Worm (Caenorhabditis elegans) whole organism, midembryonic: ENCODE measurements around the gene T27E4.7.

ENCODE experiments used
- T22C8.4 ChIP-seq: fragments of 200-800 bp; sonication (Bioruptor generic); IDR thresholded peaks from 2 replicates; pipeline ENCODE4 v1.3.6; 2022; ENCODE audit warnings: missing genetic modification characterization, missing compliant biosample characterization
- cog-1 ChIP-seq: sonication (generic microtip); optimal IDR thresholded peaks from 2 replicates; lab custom pipeline; 2016; ENCODE audit warnings: missing genetic modification characterization, missing compliant biosample characterization
- flt-1 ChIP-seq: fragments of 200-800 bp; sonication (Bioruptor generic); IDR thresholded peaks from 2 replicates; pipeline ENCODE4 v1.3.6; 2022; ENCODE audit warnings: missing genetic modification characterization, missing compliant biosample characterization
- klf-2 ChIP-seq: fragments of 200-800 bp; sonication (Bioruptor generic); conservative IDR thresholded peaks from 2 replicates; pipeline ENCODE4 v1.3.6; 2022; ENCODE audit warnings: missing genetic modification reagents, missing genetic modification characterization, missing compliant biosample characterization
- med-1 ChIP-seq: sonication (generic microtip); optimal IDR thresholded peaks from 2 replicates; lab custom pipeline; 2017; ENCODE audit warnings: missing genetic modification characterization, mild to moderate bottlenecking, missing compliant biosample characterization, antibody characterized with exemption, missing genetic modification reagents; ENCODE audit not compliant: insufficient read depth
- ref-1 ChIP-seq: fragments of 200-800 bp; sonication (Bioruptor generic); conservative IDR thresholded peaks from 2 replicates; pipeline ENCODE4 v1.3.6; 2022; ENCODE audit warnings: missing genetic modification reagents, missing genetic modification characterization, missing compliant biosample characterization
- tab-1 ChIP-seq: fragments of 200-800 bp; sonication (Bioruptor generic); IDR thresholded peaks from 2 replicates; pipeline ENCODE4 v1.3.6; 2022; ENCODE audit warnings: missing genetic modification characterization, missing compliant biosample characterization
- ztf-23 ChIP-seq: fragments of 200-800 bp; sonication (Bioruptor generic); IDR thresholded peaks from 2 replicates; pipeline ENCODE4 v1.3.6; 2022; ENCODE audit warnings: missing genetic modification reagents, missing genetic modification characterization, missing compliant biosample characterization
- ztf-29 ChIP-seq: fragments of 200-800 bp; sonication (Bioruptor generic); IDR thresholded peaks from 2 replicates; pipeline ENCODE4 v1.3.6; 2022; ENCODE audit warnings: missing genetic modification reagents, missing genetic modification characterization, missing compliant biosample characterization

The T27E4.7 gene

DNA sequence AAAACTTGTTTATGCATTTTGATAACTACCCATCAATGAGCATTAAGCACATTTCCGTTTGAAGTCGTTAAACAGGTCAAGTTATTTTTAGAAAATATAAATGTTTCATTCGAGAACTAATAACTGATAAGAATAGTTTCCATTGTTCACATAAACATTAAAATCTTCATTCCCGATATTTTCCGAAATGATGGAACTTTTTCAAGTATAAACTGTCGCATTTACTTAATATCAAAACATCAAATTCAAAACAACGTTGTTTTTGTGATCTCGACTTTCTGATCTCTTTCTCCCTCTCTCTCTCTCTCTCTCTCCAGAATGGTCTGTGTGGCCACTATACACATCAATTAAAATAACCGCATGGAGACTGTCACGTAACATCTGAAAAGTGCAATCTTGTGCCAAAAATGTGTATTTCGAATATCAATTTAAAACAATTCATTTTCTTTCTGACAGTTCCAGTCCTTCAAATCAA is 1.7 kb downstream of the T27E4.7 start:
- TF ChIP-seq klf-2 (GFP tag; lab: Robert Waterston, UW) (no peak), med-1 (GFP tag; lab: Kevin White, UChicago) (no peak), ztf-23 (no peak), ref-1 (no peak), cog-1 (no peak), T22C8.4 (GFP tag; lab: Robert Waterston, UW) (no peak), ztf-29 (GFP tag; lab: Robert Waterston, UW) (no peak), flt-1 (GFP tag; lab: Robert Waterston, UW) (no peak), tab-1 (GFP tag; lab: Robert Waterston, UW) (no peak)

DNA sequence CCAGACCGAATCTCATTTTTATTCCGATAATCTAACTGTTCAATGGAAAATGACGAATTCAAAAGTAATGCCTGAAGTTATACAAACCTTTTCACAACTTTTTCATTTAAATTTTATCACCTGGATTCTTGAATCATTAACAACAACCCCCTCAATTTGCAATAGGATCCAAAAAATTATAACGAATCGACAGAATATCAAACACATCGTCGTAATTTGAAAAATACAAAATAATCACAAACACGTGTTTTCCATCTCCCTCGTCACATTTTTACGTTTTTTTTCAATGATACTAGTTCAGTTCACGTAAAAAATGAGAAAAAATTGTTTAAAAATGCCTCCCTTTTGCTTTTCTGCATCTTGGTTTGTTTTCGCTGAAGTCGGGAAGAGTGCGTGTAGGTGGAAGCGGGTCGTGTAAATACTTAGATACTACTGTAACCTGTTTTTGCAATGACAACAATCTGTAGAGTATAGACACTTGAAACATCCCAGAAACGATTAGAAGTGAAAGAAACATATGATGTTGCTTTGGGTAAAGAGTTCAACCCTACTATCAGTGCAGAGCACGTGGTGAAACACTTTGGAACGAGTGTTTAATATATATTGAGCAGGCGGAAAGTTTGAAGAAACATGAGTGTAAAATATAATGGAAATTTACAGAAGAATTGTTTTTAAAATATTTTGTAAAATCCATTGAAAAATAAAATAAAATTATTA is 2.6 kb downstream of the T27E4.7 start, which contains the start of gene oac-50:
Gene oac-50 (minus strand): TSS at position 219 of the 717 bp plus-strand sequence.
- TF ChIP-seq ref-1, result no peak
- no peak for TF ChIP-seq klf-2 (GFP tag; lab: Robert Waterston, UW)
- TF ChIP-seq tab-1 (GFP tag; lab: Robert Waterston, UW), result no peak
- TF ChIP-seq T22C8.4 (GFP tag; lab: Robert Waterston, UW), result no peak
- no peak for TF ChIP-seq cog-1
- no peak for TF ChIP-seq flt-1 (GFP tag; lab: Robert Waterston, UW)
- TF ChIP-seq med-1 (GFP tag; lab: Kevin White, UChicago), result no peak
- TF ChIP-seq ztf-23, result no peak
- no peak for TF ChIP-seq ztf-29 (GFP tag; lab: Robert Waterston, UW)

DNA sequence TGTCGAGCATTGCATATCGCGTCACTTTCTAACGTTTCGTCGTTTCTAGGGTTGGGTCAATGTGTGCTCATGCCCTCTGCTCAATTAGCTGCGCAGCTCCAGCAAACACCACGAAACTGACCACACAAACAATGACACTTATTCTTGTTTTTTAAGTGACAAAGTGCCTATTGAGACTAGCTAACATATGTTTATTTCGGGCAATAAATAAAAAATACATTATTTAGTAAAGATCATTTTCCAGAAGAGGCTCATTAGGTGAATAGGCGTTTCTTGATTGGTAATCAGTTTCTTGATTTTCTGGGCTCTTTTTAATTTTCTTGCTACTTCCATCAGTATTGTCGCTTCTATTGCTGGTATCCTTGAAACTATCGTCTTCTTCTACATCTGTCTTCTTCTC is 6.4 kb downstream of the T27E4.7 start, which contains the start of gene T27E4.5:
Gene T27E4.5 (minus strand): TSS at position 101 of the 400 bp plus-strand sequence.
- TF ChIP-seq T22C8.4 (GFP tag; lab: Robert Waterston, UW), result no peak
- no peak for TF ChIP-seq ref-1
- no peak for TF ChIP-seq cog-1
- TF ChIP-seq ztf-23, result no peak
- no peak for TF ChIP-seq flt-1 (GFP tag; lab: Robert Waterston, UW)
- no peak for TF ChIP-seq ztf-29 (GFP tag; lab: Robert Waterston, UW)
- TF ChIP-seq klf-2 (GFP tag; lab: Robert Waterston, UW), result no peak
- no peak for TF ChIP-seq med-1 (GFP tag; lab: Kevin White, UChicago)
- TF ChIP-seq tab-1 (GFP tag; lab: Robert Waterston, UW), result no peak

DNA sequence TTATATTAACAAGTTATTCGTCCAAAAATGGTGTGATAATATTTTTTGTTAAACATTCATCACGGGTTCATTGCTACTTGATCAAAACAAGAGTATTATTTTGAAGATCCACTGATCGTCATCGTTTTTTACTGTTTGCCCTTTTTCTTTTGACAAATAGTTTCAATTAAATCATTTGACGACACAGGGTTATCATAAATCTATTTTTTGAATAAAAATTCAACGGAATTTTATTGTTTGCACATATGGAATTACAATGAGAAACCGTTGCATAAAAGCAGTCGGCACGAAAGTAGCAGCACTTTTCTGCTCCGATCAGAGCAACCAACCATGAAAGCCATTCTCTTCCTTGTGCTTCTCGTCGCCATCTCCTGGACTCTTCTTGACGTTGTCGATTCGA is 8.4 kb downstream of the T27E4.7 start, which contains the start of gene fip-2:
Gene fip-2 (plus strand): TSS at position 301 of the 400 bp plus-strand sequence.
- TF ChIP-seq klf-2 (GFP tag; lab: Robert Waterston, UW) (no peak), cog-1 (no peak)

DNA sequence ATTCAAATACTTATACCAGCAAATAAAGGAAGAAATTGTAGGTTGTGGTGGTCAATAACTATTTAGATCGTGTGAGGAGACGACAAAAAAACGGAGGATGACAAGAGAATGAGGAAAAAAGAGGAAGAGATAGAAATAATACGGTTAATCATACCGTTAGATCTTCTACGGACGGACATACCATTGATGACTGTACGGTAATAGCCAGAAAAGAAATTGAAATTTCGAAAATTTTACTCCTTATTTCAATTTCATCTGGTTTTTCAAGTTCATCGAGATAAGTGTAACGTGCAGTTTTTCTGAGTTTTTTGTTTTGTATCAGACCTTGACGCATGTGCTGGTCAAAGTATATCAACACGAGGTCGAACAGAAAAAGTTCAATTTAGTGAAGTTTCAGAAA is 10.2 kb downstream of the T27E4.7 start:
- TF ChIP-seq tab-1 (GFP tag; lab: Robert Waterston, UW) (no peak), flt-1 (GFP tag; lab: Robert Waterston, UW) (no peak), klf-2 (GFP tag; lab: Robert Waterston, UW) (no peak), ztf-29 (GFP tag; lab: Robert Waterston, UW) (no peak), ref-1 (no peak), T22C8.4 (GFP tag; lab: Robert Waterston, UW) (no peak), cog-1 (no peak), med-1 (GFP tag; lab: Kevin White, UChicago) (no peak), ztf-23 (no peak)

DNA sequence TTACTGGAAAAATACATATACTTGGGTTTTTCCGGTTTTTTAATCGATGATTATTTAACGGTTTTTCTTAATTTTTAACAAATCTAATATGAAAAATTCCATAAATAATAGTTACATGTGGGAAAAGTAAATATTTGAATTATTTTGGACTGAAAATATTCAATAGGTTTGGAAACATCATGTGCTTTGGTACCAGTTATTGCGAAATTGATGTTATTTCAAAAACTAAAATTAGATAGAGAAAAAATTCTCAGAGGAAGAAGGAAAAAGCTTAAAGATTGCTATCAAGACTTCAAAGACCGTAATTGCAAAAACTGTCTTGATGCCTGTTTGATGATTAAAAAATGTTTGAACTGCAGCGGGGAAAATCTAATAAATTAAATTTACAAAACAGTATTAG is 11.1 kb downstream of the T27E4.7 start:
- TF ChIP-seq ref-1 (no peak), med-1 (GFP tag; lab: Kevin White, UChicago) (no peak), ztf-29 (GFP tag; lab: Robert Waterston, UW) (no peak), T22C8.4 (GFP tag; lab: Robert Waterston, UW) (no peak), cog-1 (no peak)

DNA sequence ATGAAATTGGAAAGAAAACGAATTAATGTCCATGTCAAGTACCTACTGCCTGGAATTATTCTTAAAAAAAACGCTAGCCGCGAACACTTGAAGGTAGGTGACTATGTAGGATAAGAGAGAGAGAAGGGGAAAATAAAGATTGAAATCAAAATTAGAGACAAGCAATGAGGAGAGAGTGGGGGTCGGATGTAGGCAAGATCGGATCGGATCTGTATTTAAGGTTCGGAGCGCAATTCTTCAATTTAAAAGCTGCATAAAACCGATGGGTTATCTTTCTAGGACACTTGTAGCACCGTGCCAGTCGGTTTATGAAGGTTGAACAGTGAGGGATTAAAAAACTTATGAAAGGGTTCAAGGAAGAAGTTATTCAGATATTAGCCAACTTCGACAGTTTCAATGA is 13.0 kb downstream of the T27E4.7 start:
- TF ChIP-seq med-1 (GFP tag; lab: Kevin White, UChicago) (no peak), flt-1 (GFP tag; lab: Robert Waterston, UW) (no peak), ztf-29 (GFP tag; lab: Robert Waterston, UW) (no peak), ref-1 (no peak), cog-1 (no peak), T22C8.4 (GFP tag; lab: Robert Waterston, UW) (no peak), ztf-23 (no peak), klf-2 (GFP tag; lab: Robert Waterston, UW) (no peak), tab-1 (GFP tag; lab: Robert Waterston, UW) (no peak)

DNA sequence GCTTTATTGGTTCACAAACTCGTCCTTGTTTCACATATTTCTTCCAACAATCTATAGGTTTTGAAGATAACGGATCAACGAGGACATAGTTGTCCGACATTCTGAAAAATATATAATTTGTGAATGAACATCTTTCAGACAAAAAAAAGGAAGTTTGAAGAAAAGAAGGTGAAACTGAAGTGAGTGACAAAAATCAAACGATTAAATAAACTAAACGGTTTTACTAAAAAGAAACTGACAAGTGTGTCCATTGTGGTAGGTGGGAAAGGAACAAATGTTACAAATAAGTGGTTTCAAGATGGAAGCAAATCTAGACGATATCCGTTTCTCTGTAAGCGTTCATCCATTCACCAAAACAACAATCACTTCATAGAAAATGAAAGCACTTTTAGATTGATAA is 13.8 kb downstream of the T27E4.7 start, which contains the start of gene C25E10.12:
Gene C25E10.12 (minus strand): TSS at position 101 of the 400 bp plus-strand sequence.
- TF ChIP-seq tab-1 (GFP tag; lab: Robert Waterston, UW) (no peak), med-1 (GFP tag; lab: Kevin White, UChicago) (no peak), T22C8.4 (GFP tag; lab: Robert Waterston, UW) (no peak), flt-1 (GFP tag; lab: Robert Waterston, UW) (no peak), cog-1 (no peak), ref-1 (no peak), klf-2 (GFP tag; lab: Robert Waterston, UW) (no peak), ztf-23 (no peak), ztf-29 (GFP tag; lab: Robert Waterston, UW) (no peak)

DNA sequence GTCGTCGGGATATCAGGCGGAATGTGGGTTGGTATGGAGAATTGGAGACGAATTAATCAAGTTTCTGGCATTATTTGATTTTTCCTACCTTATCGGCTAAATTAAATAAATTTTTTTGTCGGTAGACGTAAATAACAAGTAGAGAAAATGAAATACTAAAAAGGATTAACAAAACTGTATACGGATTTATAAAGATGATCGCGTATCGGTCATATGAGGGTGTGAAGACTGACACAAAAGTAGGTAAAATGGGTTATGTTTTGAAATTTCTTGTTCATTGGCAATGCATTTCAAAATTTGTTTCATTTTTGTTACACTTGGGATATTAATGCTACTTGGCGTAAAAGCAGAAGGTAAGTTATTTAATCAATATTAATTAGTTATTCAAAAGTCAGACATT is 16.7 kb downstream of the T27E4.7 start, which contains the start of the genes C25E10.16 and C25E10.13:
Gene C25E10.16 (minus strand): TSS at position 101 of the 400 bp plus-strand sequence.
Gene C25E10.13 (plus strand): TSS at position 256 of the 400 bp plus-strand sequence.
- TF ChIP-seq ztf-29 (GFP tag; lab: Robert Waterston, UW) (no peak), flt-1 (GFP tag; lab: Robert Waterston, UW) (no peak), ztf-23 (no peak), med-1 (GFP tag; lab: Kevin White, UChicago) (no peak), ref-1 (no peak), tab-1 (GFP tag; lab: Robert Waterston, UW) (no peak), T22C8.4 (GFP tag; lab: Robert Waterston, UW) (no peak), klf-2 (GFP tag; lab: Robert Waterston, UW) (no peak), cog-1 (no peak)
